Worm (Caenorhabditis elegans): ENCODE results near the gene K09A9.8.

K09A9.8 gene

DNA sequence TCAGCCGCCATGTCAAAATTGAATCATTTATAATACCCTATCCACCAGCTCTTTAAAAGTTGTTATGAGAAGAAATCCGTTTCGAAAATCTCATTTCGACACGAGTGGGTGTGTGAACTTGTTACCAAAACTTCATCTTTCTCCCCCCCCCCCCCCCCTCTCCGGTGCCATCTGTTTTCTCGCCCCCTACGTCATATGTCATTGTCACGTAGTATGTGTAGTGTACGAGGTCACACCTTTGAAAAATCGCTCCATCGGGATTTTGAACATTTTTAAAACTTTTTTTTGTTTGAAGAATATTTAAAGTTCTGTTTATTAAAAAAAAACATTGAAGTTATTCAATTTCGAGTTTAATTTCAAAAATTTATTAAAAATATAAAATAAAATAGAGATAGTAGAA lies 30.8 kb upstream of the K09A9.8 start:
- no peak for TF ChIP-seq hmbx-1 (tag; optimal IDR thresholded peaks at IDR 0.05)

DNA sequence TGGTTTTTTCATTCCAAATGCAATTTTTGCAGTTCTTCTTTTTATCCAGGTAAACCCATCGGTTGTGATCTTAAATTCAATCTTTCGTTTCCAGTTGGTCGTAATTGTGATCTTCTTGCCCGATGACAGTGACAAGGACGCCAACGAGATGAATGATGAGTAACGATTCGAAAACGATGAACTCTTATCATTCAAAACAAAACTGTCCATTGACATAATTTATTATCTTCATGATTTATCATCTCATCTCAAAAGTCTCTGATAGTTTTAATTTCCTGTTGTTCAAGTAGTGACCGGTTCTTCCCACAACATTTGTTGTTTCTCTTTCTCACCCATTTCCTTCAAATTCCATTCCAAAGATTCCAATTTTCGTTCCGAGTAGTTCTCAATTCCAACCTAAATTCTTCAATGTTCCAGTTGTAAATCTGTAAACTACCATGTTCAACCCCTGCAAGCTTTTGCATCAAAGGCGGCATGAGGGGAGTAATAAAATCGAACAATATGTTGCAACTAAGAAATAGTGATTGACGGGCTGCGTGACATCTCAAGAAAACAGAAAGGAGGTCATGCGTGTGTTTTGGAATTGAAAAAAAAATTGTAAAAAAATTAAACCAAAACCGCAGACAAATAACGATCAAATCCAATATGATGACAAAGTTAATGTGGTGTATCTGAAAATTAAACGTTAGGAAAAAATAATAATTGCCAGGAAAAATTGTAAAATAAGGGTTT lies 29.3 kb upstream of the K09A9.8 start:
- TF ChIP-seq sea-1 (GFP tag; conservative IDR thresholded peaks at IDR 0.05) (no peak), ceh-36 (tag; optimal IDR thresholded peaks at IDR 0.05) (no peak), tra-4 (tag; optimal IDR thresholded peaks at IDR 0.05) (no peak), aly-1 (tag; optimal IDR thresholded peaks at IDR 0.05) (no peak), F13C5.2 (tag; optimal IDR thresholded peaks at IDR 0.05) (no peak), ceh-13 (GFP tag; optimal IDR thresholded peaks at IDR 0.05) (no peak), tbx-37 (GFP tag; conservative IDR thresholded peaks at IDR 0.05) (no peak), ets-7 (tag; optimal IDR thresholded peaks at IDR 0.05) (no peak), hmbx-1 (tag; optimal IDR thresholded peaks at IDR 0.05) (no peak), hnd-1 (tag; optimal IDR thresholded peaks at IDR 0.05) (no peak), scrt-1 (GFP tag; IDR thresholded peaks at IDR 0.05) (no peak), tbx-11 (GFP tag; IDR thresholded peaks at IDR 0.05) (no peak), pes-1 (GFP tag; IDR thresholded peaks at IDR 0.05) (no peak), ama-1 (optimal IDR thresholded peaks at IDR 0.05) (no peak), hmg-4 (GFP tag; optimal IDR thresholded peaks at IDR 0.05) (no peak), B0310.2 (tag; optimal IDR thresholded peaks at IDR 0.05) (no peak), flt-1 (GFP tag; IDR thresholded peaks at IDR 0.05) (no peak)

DNA sequence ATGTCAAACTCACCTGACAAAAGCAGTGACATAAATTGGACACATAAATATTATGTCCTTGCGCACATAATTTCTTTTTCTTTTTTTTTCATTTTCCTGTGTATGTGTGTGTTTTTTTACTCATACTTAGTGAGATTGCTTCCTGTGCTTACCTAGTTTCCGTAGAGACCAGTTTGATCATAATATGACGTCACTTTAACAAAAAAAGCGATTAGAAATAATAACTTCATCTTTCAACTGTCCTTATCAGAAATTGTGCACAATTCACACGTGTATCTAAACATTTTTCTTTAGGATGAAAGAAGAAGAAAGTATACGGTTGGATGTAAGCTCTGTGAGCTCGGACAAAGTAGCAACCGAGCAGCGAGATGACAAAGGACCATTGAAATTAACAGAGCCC lies 25.1 kb upstream of the K09A9.8 start:
- no peak for TF ChIP-seq hmbx-1 (tag; optimal IDR thresholded peaks at IDR 0.05)

DNA sequence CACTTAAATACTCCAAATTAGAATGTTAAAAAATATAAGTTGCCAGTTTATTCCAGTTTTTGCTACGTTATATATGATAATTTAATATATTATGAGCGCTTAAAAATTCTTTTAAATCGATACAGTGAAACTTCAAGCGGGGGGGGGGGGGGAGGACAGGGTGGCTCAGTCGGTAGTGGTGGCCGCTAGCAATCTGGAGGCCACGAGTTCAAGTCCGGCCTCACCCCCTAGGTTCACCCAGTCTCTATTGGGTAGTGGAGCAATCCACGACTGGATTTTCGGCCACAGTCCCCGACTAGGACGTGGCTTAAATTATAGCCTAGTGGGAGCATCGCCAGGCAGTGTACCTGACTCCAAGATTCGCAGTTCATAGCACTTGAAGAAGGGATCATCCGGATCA lies 24.0 kb upstream of the K09A9.8 start:
- TF ChIP-seq F13C5.2 (tag; optimal IDR thresholded peaks at IDR 0.05) = no peak
- TF ChIP-seq ets-7 (tag; optimal IDR thresholded peaks at IDR 0.05) = no peak
- TF ChIP-seq flt-1 (GFP tag; IDR thresholded peaks at IDR 0.05) = no peak
- no peak for TF ChIP-seq aly-1 (tag; optimal IDR thresholded peaks at IDR 0.05)

DNA sequence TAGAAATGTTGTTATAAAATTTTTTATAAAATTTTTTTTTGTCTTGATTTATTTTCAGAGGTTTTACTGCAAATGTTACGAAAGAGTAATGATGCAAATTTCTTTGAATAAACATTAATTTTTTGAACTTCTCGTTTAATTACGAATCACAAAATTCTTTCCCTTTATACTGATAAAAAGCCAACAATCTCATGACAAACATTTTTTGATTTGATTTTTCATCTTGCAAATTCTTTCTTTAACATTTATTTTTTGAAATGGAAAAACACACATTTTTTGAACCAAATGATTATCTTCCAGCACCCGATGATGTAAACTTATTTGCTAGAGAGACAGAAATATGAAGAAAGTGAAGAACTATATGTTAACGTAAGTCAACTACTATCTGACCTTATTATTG lies 23.2 kb upstream of the K09A9.8 start, which contains the start of gene K09E9.1:
Gene K09E9.1 (plus strand): TSS at position 301 of the 400 bp plus-strand sequence.
- TF ChIP-seq ets-7 (tag; optimal IDR thresholded peaks at IDR 0.05) (no peak), tbx-37 (GFP tag; conservative IDR thresholded peaks at IDR 0.05) (no peak), ceh-36 (tag; optimal IDR thresholded peaks at IDR 0.05) (no peak), ceh-13 (GFP tag; optimal IDR thresholded peaks at IDR 0.05) (no peak), flt-1 (GFP tag; IDR thresholded peaks at IDR 0.05) (no peak), hnd-1 (tag; optimal IDR thresholded peaks at IDR 0.05) (no peak), hmg-4 (GFP tag; optimal IDR thresholded peaks at IDR 0.05) (no peak), ama-1 (optimal IDR thresholded peaks at IDR 0.05) (no peak), tra-4 (tag; optimal IDR thresholded peaks at IDR 0.05) (no peak), tbx-11 (GFP tag; IDR thresholded peaks at IDR 0.05) (no peak), hmbx-1 (tag; optimal IDR thresholded peaks at IDR 0.05) (no peak), sea-1 (GFP tag; conservative IDR thresholded peaks at IDR 0.05) (no peak), pes-1 (GFP tag; IDR thresholded peaks at IDR 0.05) (no peak), F13C5.2 (tag; optimal IDR thresholded peaks at IDR 0.05) (no peak), scrt-1 (GFP tag; IDR thresholded peaks at IDR 0.05) (no peak), B0310.2 (tag; optimal IDR thresholded peaks at IDR 0.05) (no peak), aly-1 (tag; optimal IDR thresholded peaks at IDR 0.05) (no peak)

DNA sequence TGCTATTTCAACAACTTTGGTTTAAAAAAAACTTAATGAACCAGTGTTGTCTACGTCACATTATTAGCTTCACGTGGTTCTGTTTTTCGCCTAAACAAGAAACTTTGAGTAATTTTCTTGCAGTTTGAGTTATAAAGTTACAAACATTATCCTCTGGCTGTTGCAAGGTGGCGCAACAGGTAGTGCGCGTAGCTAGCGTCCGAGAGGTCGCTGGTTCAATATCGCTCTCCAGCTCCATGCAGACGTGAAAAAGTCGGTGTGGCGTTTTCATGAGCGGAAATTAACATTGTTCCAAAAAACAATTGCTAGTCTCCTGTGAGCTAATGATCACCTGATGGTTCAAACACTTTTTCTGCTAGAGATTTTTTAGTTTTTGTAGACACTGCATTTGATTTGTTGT lies 22.3 kb upstream of the K09A9.8 start:
- TF ChIP-seq ama-1 (optimal IDR thresholded peaks at IDR 0.05) = no peak
- TF ChIP-seq tra-4 (tag; optimal IDR thresholded peaks at IDR 0.05) = no peak
- no peak for TF ChIP-seq tbx-37 (GFP tag; conservative IDR thresholded peaks at IDR 0.05)
- no peak for TF ChIP-seq F13C5.2 (tag; optimal IDR thresholded peaks at IDR 0.05)
- TF ChIP-seq hmg-4 (GFP tag; optimal IDR thresholded peaks at IDR 0.05) = peak; percentile 30
- peak; percentile 62 for TF ChIP-seq pes-1 (GFP tag; IDR thresholded peaks at IDR 0.05)

DNA sequence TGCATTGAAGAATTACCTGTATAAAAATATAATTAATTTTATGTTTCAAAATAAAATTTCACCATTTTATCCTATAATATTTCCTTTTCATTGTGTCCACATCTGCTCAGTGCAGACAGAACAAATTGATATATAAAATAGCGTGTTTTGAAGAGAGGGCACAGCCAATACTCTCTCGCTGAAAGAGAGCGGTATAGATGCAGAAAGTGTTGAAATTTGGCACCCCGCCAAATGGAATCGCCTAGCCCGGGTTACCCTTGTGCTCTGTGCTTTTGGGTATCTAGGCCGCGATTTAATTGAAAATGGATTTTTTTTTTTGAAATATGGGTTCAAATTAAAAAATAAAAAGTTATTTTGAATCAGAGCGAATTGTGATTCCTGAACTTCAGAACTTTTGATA lies 20.2 kb upstream of the K09A9.8 start:
- TF ChIP-seq tbx-11 (GFP tag; IDR thresholded peaks at IDR 0.05) (no peak), ceh-13 (GFP tag; optimal IDR thresholded peaks at IDR 0.05) (no peak), aly-1 (tag; optimal IDR thresholded peaks at IDR 0.05) (no peak), hnd-1 (tag; optimal IDR thresholded peaks at IDR 0.05) (no peak), F13C5.2 (tag; optimal IDR thresholded peaks at IDR 0.05) (no peak), flt-1 (GFP tag; IDR thresholded peaks at IDR 0.05) (no peak)

DNA sequence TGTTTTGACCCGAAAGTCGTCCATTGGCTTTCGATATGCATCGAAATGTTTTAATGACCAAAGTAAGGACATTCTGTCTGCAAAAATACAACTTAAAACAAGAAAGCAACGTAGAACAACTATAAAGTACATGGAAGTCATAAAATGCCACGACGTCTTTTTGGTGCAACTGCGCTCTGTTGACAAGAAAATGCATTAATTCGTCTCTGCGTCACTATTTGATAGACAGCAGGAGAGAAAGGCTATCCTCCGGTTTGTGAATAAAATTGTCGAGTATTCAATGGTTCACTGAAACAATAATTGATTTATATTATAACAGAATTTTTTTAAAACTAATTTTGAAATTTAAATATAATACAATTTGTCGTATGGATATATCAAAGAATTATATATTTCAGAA lies 19.5 kb upstream of the K09A9.8 start, which contains the start of gene ergi-3:
Gene ergi-3 (minus strand): TSS at position 311 of the 400 bp plus-strand sequence.
- TF ChIP-seq sea-1 (GFP tag; conservative IDR thresholded peaks at IDR 0.05) = no peak
- TF ChIP-seq F13C5.2 (tag; optimal IDR thresholded peaks at IDR 0.05) = peak; percentile 26

DNA sequence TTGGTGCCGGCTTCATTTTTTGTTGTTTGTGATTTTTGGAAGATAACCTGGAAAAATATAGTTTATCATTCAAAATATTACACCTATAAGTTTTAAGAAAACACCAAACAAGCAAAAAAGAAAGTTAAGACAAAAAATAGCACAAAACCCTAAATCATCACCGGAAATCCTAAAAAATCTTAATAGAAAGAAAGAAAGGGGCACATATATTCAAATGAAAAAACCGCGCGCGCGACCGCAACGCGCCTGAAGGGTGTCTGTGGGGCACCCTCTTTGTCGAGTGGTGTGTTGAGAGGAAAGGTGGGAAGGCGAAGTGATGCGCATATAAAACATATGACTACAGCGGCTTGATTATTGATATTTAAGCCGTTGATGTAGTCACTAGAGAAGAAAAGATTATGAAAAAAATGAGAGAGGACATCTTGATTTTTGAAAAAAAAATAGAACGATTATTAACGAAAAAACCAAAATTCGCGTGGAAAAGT lies 16.8 kb upstream of the K09A9.8 start, which contains the start of gene K09E9.3:
Gene K09E9.3 (minus strand): TSS at position 51 of the 485 bp plus-strand sequence.
- TF ChIP-seq aly-1 (tag; optimal IDR thresholded peaks at IDR 0.05) (peak; percentile 31), F13C5.2 (tag; optimal IDR thresholded peaks at IDR 0.05) (peak; percentile 50), tbx-37 (GFP tag; conservative IDR thresholded peaks at IDR 0.05) (no peak), pes-1 (GFP tag; IDR thresholded peaks at IDR 0.05) (0 out of 2 replicates have a peak, but pooled peaks have one; percentile 3), tra-4 (tag; optimal IDR thresholded peaks at IDR 0.05) (no peak), scrt-1 (GFP tag; IDR thresholded peaks at IDR 0.05) (no peak)
